Worm (Caenorhabditis elegans): Measurements from ENCODE around the gene srh-37.

ce11 chrV:539040-539510, 26.8 kb upstream of the srh-37 start, which contains the start of gene nhr-155:
- TF ChIP-seq pqm-1 (tag; optimal IDR thresholded peaks at IDR 0.05) (no peak), ama-1 (optimal IDR thresholded peaks at IDR 0.05) (no peak), nhr-25 (tag; optimal IDR thresholded peaks at IDR 0.05) (peak; percentile 32), nhr-12 (tag; optimal IDR thresholded peaks at IDR 0.05) (no peak), lsy-12 (tag; optimal IDR thresholded peaks at IDR 0.05) (no peak), ceh-16 (tag; optimal IDR thresholded peaks at IDR 0.05) (no peak), mml-1 (tag; optimal IDR thresholded peaks at IDR 0.05) (no peak), nhr-23 (tag; optimal IDR thresholded peaks at IDR 0.05) (peak; percentile 87), nhr-237 (tag; optimal IDR thresholded peaks at IDR 0.05) (no peak), nhr-76 (tag; optimal IDR thresholded peaks at IDR 0.05) (no peak)
